Worm (Caenorhabditis elegans) whole organism, mixed stage, embryonic: ENCODE measurements around the gene F48F5.6.

Source experiments
- blmp-1 ChIP-seq: fragments of 150-350 bp; optimal IDR thresholded peaks from 2 replicates; lab custom pipeline; 2014; ENCODE audit warnings: missing biosample characterization, missing genetic modification characterization
- ces-1 ChIP-seq: fragments of 150-350 bp; optimal IDR thresholded peaks from 2 replicates; lab custom pipeline; 2014; ENCODE audit warnings: missing biosample characterization, missing genetic modification reagents, missing genetic modification characterization
- drap-1 ChIP-seq: fragments of 200-800 bp; sonication (Bioruptor generic); optimal IDR thresholded peaks from 3 replicates; lab custom pipeline; 2018; ENCODE audit warnings: mild to moderate bottlenecking, missing genetic modification characterization, missing compliant biosample characterization
- mab-5 ChIP-seq: fragments of 150-350 bp; optimal IDR thresholded peaks from 2 replicates; lab custom pipeline; 2014; ENCODE audit warnings: missing biosample characterization, missing genetic modification characterization
- mep-1 ChIP-seq: fragments of 150-350 bp; optimal IDR thresholded peaks from 2 replicates; lab custom pipeline; 2017; ENCODE audit warnings: missing biosample characterization, missing genetic modification reagents, missing genetic modification characterization, inconsistent platforms
- nhr-12 ChIP-seq: fragments of 150-350 bp; optimal IDR thresholded peaks from 2 replicates; lab custom pipeline; 2014; ENCODE audit warnings: missing biosample characterization, missing genetic modification characterization
- nhr-237 ChIP-seq: fragments of 150-350 bp; optimal IDR thresholded peaks from 2 replicates; lab custom pipeline; 2014; ENCODE audit warnings: missing biosample characterization, missing genetic modification characterization
- nhr-28 ChIP-seq: fragments of 150-350 bp; optimal IDR thresholded peaks from 2 replicates; lab custom pipeline; 2014; ENCODE audit warnings: missing biosample characterization, missing genetic modification characterization
- nhr-76 ChIP-seq: sonication (generic microtip); optimal IDR thresholded peaks from 2 replicates; lab custom pipeline; 2017; ENCODE audit warnings: missing biosample characterization, missing genetic modification characterization
- pha-4 ChIP-seq: fragments of 150-350 bp; optimal IDR thresholded peaks from 2 replicates; lab custom pipeline; 2018; ENCODE audit warnings: missing biosample characterization, missing genetic modification reagents, missing genetic modification characterization
- snpc-4 ChIP-seq: fragments of 150-350 bp; optimal IDR thresholded peaks from 2 replicates; lab custom pipeline; 2014; ENCODE audit warnings: missing biosample characterization, missing genetic modification characterization
- ztf-11 ChIP-seq: fragments of 150-350 bp; optimal IDR thresholded peaks from 2 replicates; lab custom pipeline; 2014; ENCODE audit warnings: missing biosample characterization, missing genetic modification characterization

- TF ChIP-seq blmp-1, result no peak
- no peak for TF ChIP-seq snpc-4 (tag; lab: Kevin White, UChicago)
- TF ChIP-seq ces-1 (GFP tag; lab: Kevin White, UChicago), result no peak
- TF ChIP-seq nhr-237, result no peak
- TF ChIP-seq nhr-28, result no peak
- no peak for TF ChIP-seq mep-1 (tag; lab: Kevin White, UChicago)
- no peak for TF ChIP-seq mab-5 (tag; lab: Kevin White, UChicago)
- TF ChIP-seq nhr-12 (tag; lab: Kevin White, UChicago), result no peak
- TF ChIP-seq nhr-76 (tag; lab: Kevin White, UChicago), result no peak
- TF ChIP-seq drap-1, result no peak
- no peak for TF ChIP-seq ztf-11 (tag; lab: Kevin White, UChicago)
- no peak for TF ChIP-seq pha-4 (tag; lab: Kevin White, UChicago)
Observed at ce11 chrV:20500405-20500804, 47.4 kb upstream of the F48F5.6 start, which contains the start of gene dct-14.
